Worm (Caenorhabditis elegans): Measurements from ENCODE around the gene dyrb-1.

Gene dyrb-1

ce11 chrII:9143795-9144194 lies 36.9 kb upstream of the dyrb-1 start:
- TF ChIP-seq T20F7.1 (GFP tag; optimal IDR thresholded peaks at IDR 0.05) (no peak), pha-4 (GFP tag; IDR thresholded peaks at IDR 0.05) (no peak), pha-4 (tag; optimal IDR thresholded peaks at IDR 0.05) (no peak), arid-1 (GFP tag; conservative IDR thresholded peaks at IDR 0.05) (no peak), F37D6.2 (tag; optimal IDR thresholded peaks at IDR 0.05) (no peak), unc-62 (GFP tag; optimal IDR thresholded peaks at IDR 0.05 in 1 of 2) (peak in 1 of 2 experiments; percentile 93), unc-62 (tag; optimal IDR thresholded peaks at IDR 0.05) (no peak), nhr-102 (tag; optimal IDR thresholded peaks at IDR 0.05) (no peak)

- TF ChIP-seq unc-62 (GFP tag; optimal IDR thresholded peaks at IDR 0.05 in 1 of 2) (peak in 1 of 2 experiments; percentile 52), unc-62 (tag; optimal IDR thresholded peaks at IDR 0.05) (no peak), zip-2 (tag; optimal IDR thresholded peaks at IDR 0.05) (no peak)
Measured at ce11 chrII:9141110-9141509, 34.2 kb upstream of the dyrb-1 start.

- TF ChIP-seq nhr-111 (GFP tag; optimal IDR thresholded peaks at IDR 0.05) (no peak), aha-1 (tag) (peak; percentile 42)
Measured at ce11 chrII:9139172-9139700, 32.3 kb upstream of the dyrb-1 start, which contains the start of gene Y9C2UA.1. Y9C2UA.1 (plus strand) TSS chrII:9139650.

- TF ChIP-seq ceh-20 (GFP tag; IDR thresholded peaks at IDR 0.05), result no peak
- TF ChIP-seq mes-2 (tag; optimal IDR thresholded peaks at IDR 0.05; ENCODE audit: poor library complexity, severe bottlenecking), result no peak
- no peak for TF ChIP-seq ztf-7 (tag; optimal IDR thresholded peaks at IDR 0.05)
- TF ChIP-seq pha-4 (GFP tag; IDR thresholded peaks at IDR 0.05), result no peak
- no peak for TF ChIP-seq pha-4 (tag; optimal IDR thresholded peaks at IDR 0.05)
- TF ChIP-seq aly-2 (tag; optimal IDR thresholded peaks at IDR 0.05), result no peak
- TF ChIP-seq nhr-11 (tag; optimal IDR thresholded peaks at IDR 0.05), result no peak
- no peak for TF ChIP-seq ctbp-1 (GFP tag; IDR thresholded peaks at IDR 0.05)
- no peak for TF ChIP-seq lin-38 (GFP tag; IDR thresholded peaks at IDR 0.05)
- no peak for TF ChIP-seq ztf-11 (tag; optimal IDR thresholded peaks at IDR 0.05)
- no peak for TF ChIP-seq ces-1 (GFP tag; optimal IDR thresholded peaks at IDR 0.05)
- no peak for TF ChIP-seq zfp-2 (tag; optimal IDR thresholded peaks at IDR 0.05)
- TF ChIP-seq ceh-82 (tag; optimal IDR thresholded peaks at IDR 0.05), result no peak
- no peak for TF ChIP-seq madf-5 (GFP tag; IDR thresholded peaks at IDR 0.05)
Measured at ce11 chrII:9137803-9138202, 30.9 kb upstream of the dyrb-1 start, which contains the start of gene C16D2.3. C16D2.3 (plus strand) TSS chrII:9138103.

- no peak for TF ChIP-seq daf-12 (tag; optimal IDR thresholded peaks at IDR 0.05)
- no peak for TF ChIP-seq aha-1 (tag)
- no peak for TF ChIP-seq zag-1 (tag; optimal IDR thresholded peaks at IDR 0.05)
- no peak for TF ChIP-seq sdz-12 (GFP tag; optimal IDR thresholded peaks at IDR 0.05)
- no peak for TF ChIP-seq F49E8.2 (tag; optimal IDR thresholded peaks at IDR 0.05; ENCODE audit: borderline replicate concordance)
- TF ChIP-seq dve-1 (tag; optimal IDR thresholded peaks at IDR 0.05; ENCODE audit: insufficient read depth), result no peak
- TF ChIP-seq hlh-30 (tag; optimal IDR thresholded peaks at IDR 0.05; ENCODE audit: insufficient read depth), result no peak
- TF ChIP-seq nhr-111 (GFP tag; optimal IDR thresholded peaks at IDR 0.05), result no peak
- no peak for TF ChIP-seq pqm-1 (tag; optimal IDR thresholded peaks at IDR 0.05)
- TF ChIP-seq mep-1 (tag; optimal IDR thresholded peaks at IDR 0.05), result no peak
- no peak for TF ChIP-seq Y5F2A.4 (GFP tag; optimal IDR thresholded peaks at IDR 0.05)
- TF ChIP-seq zfp-2 (tag; optimal IDR thresholded peaks at IDR 0.05), result no peak
- TF ChIP-seq egl-27 (tag; optimal IDR thresholded peaks at IDR 0.05), result no peak
- TF ChIP-seq lin-38 (GFP tag; IDR thresholded peaks at IDR 0.05), result no peak
- TF ChIP-seq saeg-2 (GFP tag; IDR thresholded peaks at IDR 0.05), result no peak
- no peak for TF ChIP-seq nhr-41 (GFP tag; IDR thresholded peaks at IDR 0.05)
Measured at ce11 chrII:9135878-9136277, 28.9 kb upstream of the dyrb-1 start, which contains the start of gene nlp-78. nlp-78 (plus strand) TSS chrII:9136178.
